Fruit fly (Drosophila melanogaster) whole organism, wandering third instar larva: ENCODE data around the gene CG2909.
A peak's percentile ranks its signal among the peaks of the same experiment; 100 is the strongest.

Experiments used
- CrebA ChIP-seq: fragments of 200-800 bp; sonication (Bioruptor generic); optimal IDR thresholded peaks from 2 replicates; lab custom pipeline; 2016; ENCODE audit warnings: missing biosample characterization, mild to moderate bottlenecking, missing genetic modification characterization, borderline replicate concordance
- Hnf4 ChIP-seq: fragments of 200-800 bp; sonication (Bioruptor generic); optimal IDR thresholded peaks from 2 replicates; lab custom pipeline; 2016; ENCODE audit warnings: missing biosample characterization, mild to moderate bottlenecking, missing genetic modification characterization
- Jra ChIP-seq: sonication (Bioruptor generic); optimal IDR thresholded peaks from 2 replicates; lab custom pipeline; 2016; ENCODE audit warnings: missing biosample characterization, missing genetic modification characterization
- Mio ChIP-seq: sonication (Bioruptor generic); optimal IDR thresholded peaks from 2 replicates; lab custom pipeline; 2016; ENCODE audit warnings: missing biosample characterization, missing genetic modification characterization
- OdsH ChIP-seq: fragments of 200-800 bp; sonication (Bioruptor generic); optimal IDR thresholded peaks from 2 replicates; lab custom pipeline; 2016; ENCODE audit warnings: missing biosample characterization, mild to moderate bottlenecking, missing genetic modification characterization
- Sp1 ChIP-seq: fragments of 200-800 bp; sonication (Bioruptor generic); optimal IDR thresholded peaks from 3 replicates; lab custom pipeline; 2019; ENCODE audit warnings: missing biosample characterization, mild to moderate bottlenecking, missing genetic modification characterization, moderate library complexity
- brk ChIP-seq: fragments of 200-800 bp; sonication (Bioruptor generic); optimal IDR thresholded peaks from 2 replicates; lab custom pipeline; 2016; ENCODE audit warnings: missing biosample characterization, mild to moderate bottlenecking, missing genetic modification characterization
- dl ChIP-seq, 2 experiments: fragments of 175-275, 200-275 bp in 1 of 2; fragments of 200-275 bp in 1 of 2; sonication (Bioruptor generic); optimal IDR thresholded peaks; lab custom pipeline; 2018; ENCODE audit warnings: mild to moderate bottlenecking in 2 of 2, missing biosample characterization in 2 of 2, missing genetic modification characterization in 2 of 2, moderate library complexity in 2 of 2; ENCODE audit not compliant: partially characterized antibody in 2 of 2, insufficient read depth in 1 of 2
- fru ChIP-seq: fragments of 200-800 bp; sonication (Bioruptor generic); optimal IDR thresholded peaks from 3 replicates; lab custom pipeline; 2016; ENCODE audit warnings: missing biosample characterization, mild to moderate bottlenecking, missing genetic modification characterization
- lola ChIP-seq: fragments of >200 bp; optimal IDR thresholded peaks from 2 replicates; lab custom pipeline; 2017; ENCODE audit warnings: missing biosample characterization, missing genetic modification characterization
- rgr ChIP-seq: fragments of 200-800 bp; sonication (Bioruptor generic); optimal IDR thresholded peaks from 3 replicates; lab custom pipeline; 2016; ENCODE audit warnings: missing biosample characterization, mild to moderate bottlenecking, missing genetic modification characterization
- tai ChIP-seq: sonication (Bioruptor generic); optimal IDR thresholded peaks from 2 replicates; lab custom pipeline; 2016; ENCODE audit warnings: missing biosample characterization, missing genetic modification characterization

- TF ChIP-seq lola (GFP tag; lab: Kevin White, UChicago) (no peak), rgr (GFP tag; lab: Kevin White, UChicago) (peak; percentile 54), Hnf4 (GFP tag; lab: Kevin White, UChicago) (no peak), OdsH (peak; percentile 33), Jra (GFP tag; lab: Kevin White, UChicago) (no peak), dl (GFP tag; optimal IDR thresholded peaks at IDR 0.05; lab: Kevin White, UChicago; ENCODE audit: insufficient read depth in 1 of 2, partially characterized antibody in 2 of 2) (no peak), CrebA (GFP tag; lab: Kevin White, UChicago) (no peak), Sp1 (GFP tag; lab: Kevin White, UChicago) (peak; percentile 51), brk (no peak), tai (GFP tag; lab: Kevin White, UChicago) (no peak), fru (GFP tag; lab: Kevin White, UChicago) (peak; percentile 74), Mio (GFP tag; lab: Kevin White, UChicago) (no peak)
These were observed 36.5 kb downstream of the CG2909 start for dm6 chrX:10362557-10363366.
